Worm (Caenorhabditis elegans) whole organism, L1 larva: ENCODE data around the gene F40F8.5.

Experiments used
- C04F5.9 ChIP-seq: sonication (generic microtip); optimal IDR thresholded peaks from 2 replicates; lab custom pipeline; 2016; ENCODE audit warnings: missing genetic modification characterization, missing compliant biosample characterization
- C34B4.2 ChIP-seq: sonication (generic microtip); optimal IDR thresholded peaks from 2 replicates; lab custom pipeline; 2017; ENCODE audit warnings: mild to moderate bottlenecking, missing genetic modification characterization, missing compliant biosample characterization
- aha-1 ChIP-seq: fragments of 150-350 bp; optimal IDR thresholded peaks from 2 replicates; lab custom pipeline; 2014; ENCODE audit warnings: missing biosample characterization, missing genetic modification characterization
- ceh-63 ChIP-seq: fragments of 200-800 bp; sonication (Bioruptor generic); optimal IDR thresholded peaks from 2 replicates; lab custom pipeline; 2018; ENCODE audit warnings: mild to moderate bottlenecking, missing genetic modification characterization, missing compliant biosample characterization
- ceh-82 ChIP-seq, 3 experiments: fragments of 150-350 bp in 1 of 3; sonication (generic microtip) in 2 of 3; optimal IDR thresholded peaks; 2 replicates each; lab custom pipeline; 2014 to 2017; ENCODE audit warnings: missing biosample characterization in 3 of 3, missing genetic modification characterization in 3 of 3
- efl-1 ChIP-seq, 4 experiments: fragments of 150-350 bp; optimal IDR thresholded peaks in 3 of 4; peaks in 1 of 4; 1 replicate in 1 of 4; 2 replicates in 3 of 4; lab custom pipeline; 2014; ENCODE audit warnings: missing biosample characterization in 2 of 4, missing genetic modification characterization in 2 of 4, missing genetic modification reagents in 2 of 4
- egl-27 ChIP-seq, 2 experiments: fragments of 150-350 bp in 1 of 2; sonication (generic microtip); optimal IDR thresholded peaks; 3 replicates each; lab custom pipeline; 2017 to 2018; ENCODE audit warnings: missing biosample characterization in 2 of 2, missing genetic modification characterization in 2 of 2, missing genetic modification reagents in 2 of 2
- elt-2 ChIP-seq: sonication (generic microtip); optimal IDR thresholded peaks from 2 replicates; lab custom pipeline; 2016; ENCODE audit warnings: missing genetic modification characterization, mild to moderate bottlenecking, inconsistent platforms, missing compliant biosample characterization, missing genetic modification reagents
- ets-5 ChIP-seq: fragments of 200-800 bp; sonication (Bioruptor generic); IDR thresholded peaks from 2 replicates; pipeline ENCODE4 v1.3.6; 2022; ENCODE audit warnings: missing genetic modification characterization, missing compliant biosample characterization
- fkh-4 ChIP-seq: sonication (generic microtip); optimal IDR thresholded peaks from 2 replicates; lab custom pipeline; 2016; ENCODE audit warnings: missing compliant biosample characterization, missing genetic modification characterization, borderline replicate concordance
- fkh-8 ChIP-seq: sonication (generic microtip); optimal IDR thresholded peaks from 2 replicates; lab custom pipeline; 2016; ENCODE audit warnings: mild to moderate bottlenecking, missing genetic modification characterization, missing compliant biosample characterization
- fos-1 ChIP-seq: fragments of 150-350 bp; optimal IDR thresholded peaks from 2 replicates; lab custom pipeline; 2014; ENCODE audit warnings: missing biosample characterization, missing genetic modification characterization
- irx-1 ChIP-seq: sonication (generic microtip); optimal IDR thresholded peaks from 2 replicates; lab custom pipeline; 2016; ENCODE audit warnings: missing genetic modification characterization, missing compliant biosample characterization
- lin-13 ChIP-seq: fragments of 150-350 bp; optimal IDR thresholded peaks from 2 replicates; lab custom pipeline; 2014; ENCODE audit warnings: missing biosample characterization, missing genetic modification reagents, missing genetic modification characterization
- lin-14 ChIP-seq: fragments of 200-800 bp; sonication (Bioruptor generic); optimal IDR thresholded peaks from 2 replicates; lab custom pipeline; 2018; ENCODE audit warnings: mild to moderate bottlenecking, missing genetic modification characterization, moderate library complexity, missing compliant biosample characterization
- lin-15B ChIP-seq: fragments of 150-350 bp; sonication (generic microtip); optimal IDR thresholded peaks from 3 replicates; lab custom pipeline; 2014; ENCODE audit warnings: missing biosample characterization, missing genetic modification characterization
- lin-35 ChIP-seq, 2 experiments: fragments of 150-350 bp; optimal IDR thresholded peaks; 2 replicates each; lab custom pipeline; 2014; ENCODE audit warnings: missing biosample characterization in 2 of 2, missing genetic modification characterization in 2 of 2, missing genetic modification reagents in 2 of 2
- lin-39 ChIP-seq: fragments of 150-350 bp; optimal IDR thresholded peaks from 2 replicates; lab custom pipeline; 2014; ENCODE audit warnings: missing biosample characterization, missing genetic modification reagents, missing genetic modification characterization
- mab-9 ChIP-seq: fragments of 200-800 bp; sonication (Bioruptor generic); IDR thresholded peaks from 2 replicates; pipeline ENCODE4 v1.3.6; 2022; ENCODE audit warnings: missing genetic modification reagents, missing genetic modification characterization, missing compliant biosample characterization
- mdl-1 ChIP-seq, 2 experiments: fragments of 150-350 bp; optimal IDR thresholded peaks; 2 replicates each; lab custom pipeline; 2014 to 2017; ENCODE audit warnings: missing biosample characterization in 2 of 2, missing genetic modification characterization in 2 of 2, inconsistent platforms in 1 of 2
- nhr-12 ChIP-seq: sonication (generic microtip); optimal IDR thresholded peaks from 2 replicates; lab custom pipeline; 2017; ENCODE audit warnings: missing biosample characterization, missing genetic modification characterization
- nhr-19 ChIP-seq: fragments of 200-800 bp; sonication (Bioruptor generic); conservative IDR thresholded peaks from 2 replicates; pipeline ENCODE4 v1.3.6; 2022; ENCODE audit warnings: missing genetic modification characterization, missing compliant biosample characterization
- nhr-20 ChIP-seq: sonication (generic microtip); optimal IDR thresholded peaks from 2 replicates; lab custom pipeline; 2016; ENCODE audit warnings: mild to moderate bottlenecking, missing genetic modification characterization, missing compliant biosample characterization
- nhr-237 ChIP-seq: fragments of 150-350 bp; optimal IDR thresholded peaks from 2 replicates; lab custom pipeline; 2014; ENCODE audit warnings: missing biosample characterization, missing genetic modification characterization
- nhr-47 ChIP-seq: sonication (generic microtip); optimal IDR thresholded peaks from 2 replicates; lab custom pipeline; 2016; ENCODE audit warnings: mild to moderate bottlenecking, missing genetic modification characterization, moderate library complexity, missing compliant biosample characterization
- nhr-71 ChIP-seq: sonication (generic microtip); optimal IDR thresholded peaks from 2 replicates; lab custom pipeline; 2016; ENCODE audit warnings: mild to moderate bottlenecking, missing genetic modification characterization, moderate library complexity, missing compliant biosample characterization
- nhr-84 ChIP-seq: sonication (generic microtip); optimal IDR thresholded peaks from 2 replicates; lab custom pipeline; 2017; ENCODE audit warnings: missing biosample characterization, missing genetic modification characterization
- nhr-85 ChIP-seq: sonication (generic microtip); peaks from one replicate; lab custom pipeline; 2016; ENCODE audit warnings: missing genetic modification characterization, inconsistent platforms, missing compliant biosample characterization
- nhr-90 ChIP-seq: sonication (generic microtip); optimal IDR thresholded peaks from 2 replicates; lab custom pipeline; 2016; ENCODE audit warnings: mild to moderate bottlenecking, missing genetic modification characterization, missing compliant biosample characterization; ENCODE audit not compliant: poor library complexity
- pag-3 ChIP-seq: sonication (generic microtip); optimal IDR thresholded peaks from 2 replicates; lab custom pipeline; 2017; ENCODE audit warnings: missing genetic modification characterization, mild to moderate bottlenecking, missing compliant biosample characterization, antibody characterized with exemption, borderline replicate concordance; ENCODE audit not compliant: insufficient read depth
- pqm-1 ChIP-seq: sonication (generic microtip); optimal IDR thresholded peaks from 3 replicates; lab custom pipeline; 2017; ENCODE audit warnings: missing biosample characterization, missing genetic modification characterization
- rnt-1 ChIP-seq: sonication (generic microtip); optimal IDR thresholded peaks from 2 replicates; lab custom pipeline; 2016; ENCODE audit warnings: mild to moderate bottlenecking, missing genetic modification characterization, moderate library complexity, missing compliant biosample characterization
- skn-1 ChIP-seq: fragments of 150-350 bp; optimal IDR thresholded peaks from 2 replicates; lab custom pipeline; 2014; ENCODE audit warnings: missing biosample characterization, missing genetic modification characterization
- snu-23 ChIP-seq: sonication (generic microtip); optimal IDR thresholded peaks from 2 replicates; lab custom pipeline; 2016; ENCODE audit warnings: missing genetic modification characterization, missing compliant biosample characterization
- tbx-2 ChIP-seq: sonication (generic microtip); optimal IDR thresholded peaks from 2 replicates; lab custom pipeline; 2016; ENCODE audit warnings: missing genetic modification characterization, missing compliant biosample characterization
- unc-62 ChIP-seq: fragments of 150-350 bp; optimal IDR thresholded peaks from 2 replicates; lab custom pipeline; 2014; ENCODE audit warnings: missing biosample characterization, missing genetic modification reagents, missing genetic modification characterization
- unc-86 ChIP-seq: sonication (generic microtip); optimal IDR thresholded peaks from 2 replicates; lab custom pipeline; 2016; ENCODE audit warnings: missing genetic modification characterization, missing compliant biosample characterization
- zip-4 ChIP-seq: fragments of 200-800 bp; sonication (Bioruptor generic); optimal IDR thresholded peaks from 2 replicates; lab custom pipeline; 2018; ENCODE audit warnings: mild to moderate bottlenecking, missing genetic modification characterization, moderate library complexity, missing compliant biosample characterization
- ztf-4 ChIP-seq: fragments of 150-350 bp; optimal IDR thresholded peaks from 2 replicates; lab custom pipeline; 2014; ENCODE audit warnings: missing biosample characterization, missing genetic modification characterization

The F40F8.5 gene

DNA sequence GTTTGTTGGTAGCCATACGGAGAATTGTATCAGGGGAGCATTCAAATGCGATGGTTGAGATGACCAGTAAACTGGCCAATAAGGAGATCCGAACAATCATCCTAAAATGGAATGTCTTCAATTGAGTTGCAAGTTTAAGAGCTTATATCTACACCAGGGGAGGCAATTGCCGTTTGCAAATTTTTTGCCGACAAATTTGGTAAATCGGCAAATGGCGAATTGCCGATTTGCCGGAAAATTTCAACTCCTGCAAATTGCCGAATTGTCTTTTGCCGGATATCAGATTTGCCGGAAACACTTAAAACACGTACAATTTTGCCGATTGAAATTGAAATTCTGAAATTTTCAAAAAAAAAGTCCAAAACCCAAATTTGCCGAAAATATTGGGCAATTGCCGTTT is at the start of gene F40F8.5:
Gene F40F8.5 (minus strand): TSS at position 101 of the 400 bp plus-strand sequence.
- no peak for TF ChIP-seq nhr-84

DNA sequence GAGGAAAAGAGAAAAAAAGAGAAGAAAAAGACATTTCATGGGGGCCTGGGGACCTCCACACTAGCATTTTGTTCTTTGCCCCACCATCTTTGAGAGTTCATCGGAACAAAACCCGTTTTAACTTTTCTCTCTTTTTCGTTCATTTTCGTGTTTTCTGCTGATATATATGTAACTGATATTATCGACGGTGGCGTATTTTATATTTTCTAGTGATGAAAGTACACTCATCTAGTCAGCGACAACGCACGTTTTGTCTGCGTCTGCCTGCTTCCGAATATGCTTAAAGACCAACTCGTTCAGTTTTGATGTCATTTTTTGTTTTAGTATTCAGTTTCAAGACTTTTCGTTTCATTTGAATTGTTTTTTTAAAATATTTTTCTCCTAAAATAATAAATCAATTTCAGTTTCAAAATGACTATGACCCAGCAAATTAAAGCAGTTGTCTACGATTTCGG is 46.5 kb upstream of the F40F8.5 start, which contains the start of gene bigr-1:
Gene bigr-1 (plus strand): TSS at position 405 of the 455 bp plus-strand sequence.
- no peak for TF ChIP-seq fkh-4 (tag; lab: Kevin White, UChicago)
- peak in 1 of 3 experiments; percentile 3 for TF ChIP-seq ceh-82 (tag; optimal IDR thresholded peaks at IDR 0.05; lab: Kevin White, UChicago)
- no peak for TF ChIP-seq lin-15B (tag; lab: Kevin White, UChicago)
- TF ChIP-seq nhr-237 (tag; lab: Kevin White, UChicago) = no peak
- no peak for TF ChIP-seq ztf-4 (tag; lab: Kevin White, UChicago)
- no peak for TF ChIP-seq rnt-1 (tag; lab: Kevin White, UChicago)
- TF ChIP-seq nhr-20 (tag; lab: Kevin White, UChicago) = peak; percentile 51
- no peak for TF ChIP-seq fos-1 (tag; lab: Kevin White, UChicago)
- TF ChIP-seq mdl-1 (tag; optimal IDR thresholded peaks at IDR 0.05; lab: Kevin White, UChicago) = no peak
- 0 out of 2 replicates have a peak, but pooled peaks have one; percentile 4 for TF ChIP-seq nhr-19 (GFP tag; lab: Robert Waterston, UW)
- TF ChIP-seq lin-35 (GFP tag; optimal IDR thresholded peaks at IDR 0.05; lab: Kevin White, UChicago) = peak in 1 of 2 experiments; percentile 27
- TF ChIP-seq efl-1 (optimal IDR thresholded peaks at IDR 0.05; lab: Kevin White, UChicago) = no peak
- TF ChIP-seq efl-1 (GFP tag; optimal IDR thresholded peaks at IDR 0.05 in 1 of 2; lab: Kevin White, UChicago) = no peak
- TF ChIP-seq fkh-8 = peak; percentile 44
- no peak for TF ChIP-seq nhr-47 (tag; lab: Kevin White, UChicago)
- no peak for TF ChIP-seq C04F5.9
- no peak for TF ChIP-seq unc-86 (tag; lab: Kevin White, UChicago)
- TF ChIP-seq nhr-85 (tag; lab: Kevin White, UChicago) = peak; percentile 63
- no peak for TF ChIP-seq skn-1 (tag; lab: Kevin White, UChicago)
- TF ChIP-seq nhr-71 = peak; percentile 37
- no peak for TF ChIP-seq mab-9 (GFP tag; lab: Robert Waterston, UW)
- TF ChIP-seq elt-2 (tag; lab: Kevin White, UChicago) = peak; percentile 9
- no peak for TF ChIP-seq nhr-90
- TF ChIP-seq ceh-63 = no peak
- TF ChIP-seq irx-1 (tag; lab: Kevin White, UChicago) = no peak
- TF ChIP-seq egl-27 (tag; optimal IDR thresholded peaks at IDR 0.05; lab: Kevin White, UChicago) = no peak
- TF ChIP-seq lin-14 (GFP tag; lab: Kevin White, UChicago) = peak; percentile 45
- no peak for TF ChIP-seq unc-62
- no peak for TF ChIP-seq nhr-12 (tag; lab: Kevin White, UChicago)
- TF ChIP-seq pag-3 = no peak
- peak; percentile 25 for TF ChIP-seq snu-23 (GFP tag; lab: Kevin White, UChicago)
- TF ChIP-seq pqm-1 = no peak
- no peak for TF ChIP-seq lin-39 (tag; lab: Kevin White, UChicago)
- no peak for TF ChIP-seq lin-13 (GFP tag; lab: Kevin White, UChicago)
- peak; percentile 2 for TF ChIP-seq tbx-2 (tag; lab: Kevin White, UChicago)

DNA sequence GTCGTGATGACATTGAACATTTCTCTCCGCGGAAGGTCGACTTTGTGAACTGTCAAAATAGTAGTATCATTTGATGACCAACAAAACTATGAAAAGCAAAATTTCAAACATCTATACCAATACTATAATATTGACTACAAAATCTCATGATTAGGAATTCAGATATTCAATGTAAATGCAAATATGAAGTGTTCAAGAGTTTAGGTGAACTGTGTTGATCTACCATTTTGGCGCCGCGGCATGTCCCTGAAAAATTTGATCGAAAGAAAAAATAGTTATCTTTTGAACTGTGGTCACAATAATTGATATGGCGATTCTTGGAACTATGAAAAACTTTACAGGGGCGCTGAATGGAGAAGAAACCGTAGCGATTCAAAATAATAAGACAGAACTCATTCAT is 44.0 kb upstream of the F40F8.5 start:
- no peak for TF ChIP-seq C34B4.2
- no peak for TF ChIP-seq aha-1 (tag; lab: Kevin White, UChicago)
- TF ChIP-seq ets-5 (GFP tag; lab: Robert Waterston, UW) = no peak
- peak; percentile 61 for TF ChIP-seq nhr-85 (tag; lab: Kevin White, UChicago)
- TF ChIP-seq zip-4 (GFP tag; lab: Kevin White, UChicago) = no peak
- TF ChIP-seq, all 84 proteins: peak for 1
